Worm (Caenorhabditis elegans): ENCODE data around the gene C25H3.11.

The C25H3.11 gene

DNA sequence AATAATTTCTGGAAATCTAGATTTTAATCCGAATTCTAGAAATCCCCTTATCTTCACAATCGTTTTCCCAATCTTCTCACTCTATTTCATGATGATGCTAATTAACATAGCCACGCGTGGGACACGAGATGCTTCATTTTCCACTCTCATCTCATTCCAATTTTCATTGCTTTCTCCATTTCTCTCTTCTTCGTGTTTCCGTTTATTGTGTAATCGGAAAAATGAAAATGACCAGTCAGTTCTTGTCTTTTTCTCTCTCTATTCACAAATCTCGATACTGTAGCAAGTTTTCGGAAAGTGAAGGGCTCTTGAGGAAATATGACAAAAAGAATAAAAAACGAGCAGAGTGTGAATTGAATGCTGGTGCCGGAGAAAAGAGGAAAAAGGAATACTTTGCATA is 15.6 kb upstream of the C25H3.11 start:
- TF ChIP-seq unc-98 (GFP tag; IDR thresholded peaks at IDR 0.05) (no peak), fkh-10 (GFP tag; optimal IDR thresholded peaks at IDR 0.05) (no peak), nhr-85 (tag) (peak; percentile 15), lin-14 (GFP tag; optimal IDR thresholded peaks at IDR 0.05) (peak; percentile 55), ets-5 (GFP tag; IDR thresholded peaks at IDR 0.05) (no peak), blmp-1 (tag; optimal IDR thresholded peaks at IDR 0.05) (peak; percentile 93), lir-3 (tag; optimal IDR thresholded peaks at IDR 0.05; ENCODE audit: poor library complexity) (no peak), lin-35 (GFP tag; optimal IDR thresholded peaks at IDR 0.05) (no peak)

DNA sequence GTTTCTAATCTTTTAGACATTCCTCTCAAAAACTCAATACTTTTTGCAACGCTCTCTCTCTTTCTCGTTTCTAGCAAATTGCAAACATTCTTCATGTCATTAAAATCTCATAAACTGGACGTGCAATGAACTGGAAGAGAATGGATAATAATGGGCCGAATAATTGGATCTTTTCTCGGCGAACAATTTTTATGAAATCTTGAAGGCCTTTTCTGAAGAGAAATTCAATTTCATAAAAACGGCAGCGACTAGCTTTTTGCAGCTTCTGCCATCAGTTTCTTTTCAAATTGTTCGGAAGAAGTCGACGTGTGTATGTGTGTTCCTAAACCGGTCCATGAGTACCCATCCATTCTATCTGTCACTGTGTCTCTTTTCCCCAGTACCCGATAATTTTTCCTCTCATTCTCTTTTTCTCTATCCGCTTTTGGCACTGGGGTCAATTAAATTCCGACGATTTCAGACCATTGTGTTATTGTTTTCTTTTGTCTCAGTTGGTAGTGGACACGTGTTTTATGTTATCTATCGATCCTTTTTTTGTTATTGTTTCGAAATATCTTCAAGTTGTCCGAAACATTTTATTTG is 13.9 kb upstream of the C25H3.11 start:
- TF ChIP-seq fkh-10 (GFP tag; optimal IDR thresholded peaks at IDR 0.05) = peak; percentile 29
- TF ChIP-seq lin-14 (GFP tag; optimal IDR thresholded peaks at IDR 0.05) = peak; percentile 46
- no peak for TF ChIP-seq rnt-1 (tag; optimal IDR thresholded peaks at IDR 0.05)
- peak; percentile 29 for TF ChIP-seq snu-23 (GFP tag; optimal IDR thresholded peaks at IDR 0.05)
- TF ChIP-seq isw-1 (GFP tag; IDR thresholded peaks at IDR 0.05) = no peak
- peak; percentile 78 for TF ChIP-seq nhr-85 (tag)
- TF ChIP-seq lin-35 (GFP tag; optimal IDR thresholded peaks at IDR 0.05) = no peak
- TF ChIP-seq xbp-1 (tag; optimal IDR thresholded peaks at IDR 0.05) = no peak
- no peak for TF ChIP-seq efl-1 (optimal IDR thresholded peaks at IDR 0.05)
- TF ChIP-seq efl-1 (GFP tag; optimal IDR thresholded peaks at IDR 0.05 in 1 of 2) = peak in 1 of 2 experiments; percentile 50
- no peak for TF ChIP-seq ztf-4 (tag; optimal IDR thresholded peaks at IDR 0.05)
- TF ChIP-seq blmp-1 (tag; optimal IDR thresholded peaks at IDR 0.05) = peak; percentile 69
- TF ChIP-seq elt-2 (tag; optimal IDR thresholded peaks at IDR 0.05) = no peak

DNA sequence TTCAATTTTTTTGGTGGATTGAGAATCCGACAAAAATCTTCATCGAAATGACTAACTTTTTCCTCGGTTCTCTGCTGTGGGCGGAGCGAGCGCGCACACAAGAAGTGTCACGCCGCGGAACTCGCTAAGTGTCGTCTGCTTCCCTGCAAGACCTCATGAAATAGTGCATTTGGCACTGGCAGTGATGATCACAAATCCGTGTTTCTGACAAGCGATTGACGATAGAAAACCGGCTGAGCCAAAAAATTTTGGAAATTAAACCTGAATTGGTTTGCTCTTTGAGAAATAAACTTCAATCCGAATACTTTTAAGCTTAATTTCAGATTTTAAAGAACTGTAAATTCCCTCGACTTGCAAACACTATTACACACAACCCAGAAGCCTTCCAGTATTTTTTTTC is 12.6 kb upstream of the C25H3.11 start:
- TF ChIP-seq elt-3 (tag; optimal IDR thresholded peaks at IDR 0.05) (peak in 1 of 6 experiments; percentile 35), lin-35 (GFP tag; optimal IDR thresholded peaks at IDR 0.05) (peak; percentile 45 to 72), mdl-1 (tag; optimal IDR thresholded peaks at IDR 0.05) (peak in 1 of 2 experiments; percentile 73), ceh-8 (GFP tag; optimal IDR thresholded peaks at IDR 0.05) (no peak), egl-27 (tag; optimal IDR thresholded peaks at IDR 0.05) (peak in 1 of 2 experiments; percentile 57), lin-13 (GFP tag; optimal IDR thresholded peaks at IDR 0.05) (peak; percentile 53), C16A3.4 (tag; optimal IDR thresholded peaks at IDR 0.05) (peak; percentile 21), ztf-11 (tag; optimal IDR thresholded peaks at IDR 0.05) (no peak), nhr-20 (tag; optimal IDR thresholded peaks at IDR 0.05) (peak; percentile 78), lir-3 (tag; optimal IDR thresholded peaks at IDR 0.05; ENCODE audit: poor library complexity) (peak; percentile 36), fos-1 (tag; optimal IDR thresholded peaks at IDR 0.05) (peak; percentile 70), Y116A8C.19 (tag; optimal IDR thresholded peaks at IDR 0.05; ENCODE audit: borderline replicate concordance) (no peak), zip-4 (GFP tag; optimal IDR thresholded peaks at IDR 0.05) (peak; percentile 58), tbx-2 (tag; optimal IDR thresholded peaks at IDR 0.05) (peak; percentile 75), mep-1 (tag; optimal IDR thresholded peaks at IDR 0.05) (peak; percentile 51), blmp-1 (tag; optimal IDR thresholded peaks at IDR 0.05) (peak; percentile 17), fkh-4 (tag; optimal IDR thresholded peaks at IDR 0.05; ENCODE audit: borderline replicate concordance) (no peak), dsc-1 (tag; optimal IDR thresholded peaks at IDR 0.05) (peak; percentile 71), ztf-4 (tag; optimal IDR thresholded peaks at IDR 0.05) (peak; percentile 12), unc-130 (tag; optimal IDR thresholded peaks at IDR 0.05) (peak; percentile 43), nhr-19 (GFP tag; conservative IDR thresholded peaks at IDR 0.05) (peak; percentile 89), nhr-90 (tag; optimal IDR thresholded peaks at IDR 0.05; ENCODE audit: poor library complexity) (peak; percentile 87), dpl-1 (GFP tag; optimal IDR thresholded peaks at IDR 0.05) (peak; percentile 40 to 50 (median 43)), rnt-1 (tag; optimal IDR thresholded peaks at IDR 0.05) (peak; percentile 93), snu-23 (GFP tag; optimal IDR thresholded peaks at IDR 0.05) (peak; percentile 84), snpc-4 (tag; optimal IDR thresholded peaks at IDR 0.05) (peak; percentile 99), C04F5.9 (tag; optimal IDR thresholded peaks at IDR 0.05) (peak; percentile 25), isw-1 (GFP tag; IDR thresholded peaks at IDR 0.05) (peak; percentile 20), nhr-237 (tag; optimal IDR thresholded peaks at IDR 0.05) (no peak), nhr-85 (tag) (peak; percentile 91), jun-1 (tag; optimal IDR thresholded peaks at IDR 0.05) (peak; percentile 9), irx-1 (tag; optimal IDR thresholded peaks at IDR 0.05) (peak; percentile 58), nhr-12 (tag; optimal IDR thresholded peaks at IDR 0.05) (no peak), grh-1 (GFP tag; IDR thresholded peaks at IDR 0.05) (peak; percentile 67), ceh-82 (tag; optimal IDR thresholded peaks at IDR 0.05) (peak; percentile 44 to 80 (median 70)), unc-86 (tag; optimal IDR thresholded peaks at IDR 0.05) (peak; percentile 40), mab-9 (GFP tag; IDR thresholded peaks at IDR 0.05) (peak; percentile 35; the same call in 1 of the 2 replicates), aha-1 (tag; optimal IDR thresholded peaks at IDR 0.05) (no peak)
